Fruit fly (Drosophila melanogaster): ENCODE measurements around the gene spz.

Gene spz

dm6 chr3R:27076618-27077017 is 6.7 kb upstream of the spz start:
- no peak for TF ChIP-seq CG15710 (tag; optimal IDR thresholded peaks at IDR 0.05)
- no peak for TF ChIP-seq Ets98B (GFP tag; IDR thresholded peaks at IDR 0.05)
- no peak for TF ChIP-seq EcR (GFP tag; optimal IDR thresholded peaks at IDR 0.05)

dm6 chr3R:27075694-27076093 is 5.8 kb upstream of the spz start, which contains the start of gene CG14257:
TSS of gene CG14257 (plus strand) at chr3R:27075870.
- TF ChIP-seq CG4496 (GFP tag; IDR thresholded peaks at IDR 0.05) = 0 out of 3 replicates have a peak, but pooled peaks have one; percentile 34
- no peak for TF ChIP-seq D1 (tag; optimal IDR thresholded peaks at IDR 0.05)
- no peak for TF ChIP-seq CG32121 (GFP tag; IDR thresholded peaks at IDR 0.05)
- no peak for TF ChIP-seq CG8159 (tag; optimal IDR thresholded peaks at IDR 0.05)
- no peak for TF ChIP-seq gl (tag; optimal IDR thresholded peaks at IDR 0.05)
- 0 out of 2 replicates have a peak, but pooled peaks have one; percentile 34 for TF ChIP-seq CG12605 (GFP tag; IDR thresholded peaks at IDR 0.05)

DNA sequence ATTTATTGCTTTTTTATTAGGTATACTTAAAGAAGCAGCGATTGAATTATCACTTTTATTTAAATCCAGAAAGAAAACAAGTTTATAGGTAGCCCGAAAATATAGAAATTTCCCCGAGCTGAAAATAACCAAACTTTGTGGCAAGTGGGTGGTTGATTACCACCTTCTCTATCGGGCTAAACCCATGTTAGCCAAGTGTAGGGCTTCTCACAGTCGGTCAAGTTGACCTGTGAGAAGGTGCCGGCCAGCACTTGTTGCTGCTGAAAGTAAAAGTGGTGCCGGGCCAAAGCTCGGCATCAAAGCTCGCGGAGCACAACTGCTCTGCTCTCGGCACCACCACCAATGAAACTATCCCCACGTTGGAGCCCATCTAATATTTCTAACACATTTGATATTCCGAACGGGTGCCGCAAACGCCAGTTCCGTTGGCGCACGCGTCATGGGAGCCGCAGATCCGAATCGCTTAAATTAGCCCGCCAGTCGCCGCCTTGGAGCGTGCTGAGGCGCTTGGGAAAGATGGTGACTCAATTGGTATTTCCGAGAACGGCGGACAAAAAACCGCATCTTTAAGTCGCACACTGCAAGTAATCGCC is 1.1 kb upstream of the spz start:
- TF ChIP-seq CG32121 (GFP tag; IDR thresholded peaks at IDR 0.05) (peak; percentile 55; the same call in 1 of the 2 replicates), Ets98B (GFP tag; IDR thresholded peaks at IDR 0.05) (peak; percentile 17; the same call in 1 of the 2 replicates), CG4496 (GFP tag; IDR thresholded peaks at IDR 0.05) (peak; percentile 47; the same call in 1 of the 3 replicates), rn (GFP tag; IDR thresholded peaks at IDR 0.05) (no peak), CG8159 (tag; optimal IDR thresholded peaks at IDR 0.05) (no peak), CG13204 (GFP tag; optimal IDR thresholded peaks at IDR 0.05) (no peak)

DNA sequence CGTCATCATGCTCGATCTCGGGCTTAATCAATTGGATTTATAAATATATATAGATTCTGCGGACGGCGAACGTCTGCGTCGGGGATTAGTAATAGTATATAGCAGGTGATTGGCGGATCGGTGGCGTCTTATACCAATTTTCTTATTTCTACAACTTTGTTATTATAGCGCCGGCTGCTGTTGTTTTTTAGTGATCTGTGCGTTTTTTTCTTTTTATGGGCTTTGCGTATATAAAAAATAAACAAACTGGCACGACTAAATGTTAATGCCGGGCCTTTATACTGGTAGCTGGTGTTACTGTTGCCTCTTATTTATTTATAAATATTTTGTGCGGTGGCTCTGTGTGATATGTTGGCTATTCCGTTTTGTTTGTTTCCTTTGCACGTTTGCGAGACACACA is 669 bp downstream of the spz start:
- TF ChIP-seq CG9948 (tag; optimal IDR thresholded peaks at IDR 0.05) (no peak), Pif1A (GFP tag; optimal IDR thresholded peaks at IDR 0.05) (peak; percentile 44), CG13204 (GFP tag; optimal IDR thresholded peaks at IDR 0.05) (no peak), CG15710 (tag; optimal IDR thresholded peaks at IDR 0.05) (no peak), CG8301 (tag; optimal IDR thresholded peaks at IDR 0.05) (no peak), CG4496 (GFP tag; IDR thresholded peaks at IDR 0.05) (0 out of 3 replicates have a peak, but pooled peaks have one; percentile 33), CG14655 (GFP tag; optimal IDR thresholded peaks at IDR 0.05) (no peak), CG17806 (tag; optimal IDR thresholded peaks at IDR 0.05) (no peak), Pif1B (GFP tag; optimal IDR thresholded peaks at IDR 0.05) (no peak), Ets98B (GFP tag; IDR thresholded peaks at IDR 0.05) (peak; percentile 26; the same call in 1 of the 2 replicates), CG34367 (tag; optimal IDR thresholded peaks at IDR 0.05) (peak; percentile 57), rn (GFP tag; IDR thresholded peaks at IDR 0.05) (no peak), EcR (GFP tag; optimal IDR thresholded peaks at IDR 0.05) (no peak), fd96Ca (GFP tag; IDR thresholded peaks at IDR 0.05) (peak; percentile 33; the same call in 1 of the 3 replicates), CG32121 (GFP tag; IDR thresholded peaks at IDR 0.05) (no peak), Snoo (tag; optimal IDR thresholded peaks at IDR 0.05) (no peak), gl (tag; optimal IDR thresholded peaks at IDR 0.05) (peak; percentile 66), D1 (tag; optimal IDR thresholded peaks at IDR 0.05) (no peak), CG8159 (tag; optimal IDR thresholded peaks at IDR 0.05) (peak; percentile 34), CG12605 (GFP tag; IDR thresholded peaks at IDR 0.05) (peak; percentile 36; the same call in 1 of the 2 replicates), CG10348 (GFP tag; IDR thresholded peaks at IDR 0.05) (no peak)

- TF ChIP-seq CG8301 (tag; optimal IDR thresholded peaks at IDR 0.05) (no peak), CG8159 (tag; optimal IDR thresholded peaks at IDR 0.05) (no peak), CG9948 (tag; optimal IDR thresholded peaks at IDR 0.05) (no peak), CG10348 (GFP tag; IDR thresholded peaks at IDR 0.05) (no peak), D1 (tag; optimal IDR thresholded peaks at IDR 0.05) (no peak), rn (GFP tag; IDR thresholded peaks at IDR 0.05) (no peak), EcR (GFP tag; optimal IDR thresholded peaks at IDR 0.05) (no peak), Pif1B (GFP tag; optimal IDR thresholded peaks at IDR 0.05) (no peak)
Measured at dm6 chr3R:27067362-27067761, 2.5 kb downstream of the spz start.

DNA sequence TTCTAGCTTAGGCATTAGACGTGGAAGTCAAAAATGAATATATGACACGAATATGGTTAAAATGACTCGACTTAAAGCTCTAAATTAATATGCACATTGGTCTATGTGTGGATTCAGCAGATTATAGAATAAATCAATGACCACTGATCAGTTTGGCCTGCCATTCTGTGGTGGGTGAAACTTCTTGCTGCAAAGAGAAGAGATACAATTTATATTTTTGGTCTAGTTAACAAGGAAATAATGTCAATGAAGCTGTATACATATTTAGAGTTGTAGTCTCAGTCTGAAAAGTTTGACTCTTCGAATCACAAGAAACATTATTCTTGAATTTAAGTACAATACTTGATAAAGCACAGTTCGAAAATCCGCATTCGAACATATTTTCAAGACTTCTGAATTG is 4.7 kb downstream of the spz start, which contains the start of gene CG43935:
TSS of gene CG43935 (plus strand) at position 301 of the 400 bp plus-strand sequence.
- no peak for TF ChIP-seq rn (GFP tag; IDR thresholded peaks at IDR 0.05)
- no peak for TF ChIP-seq CG9948 (tag; optimal IDR thresholded peaks at IDR 0.05)
- no peak for TF ChIP-seq CG8301 (tag; optimal IDR thresholded peaks at IDR 0.05)
- no peak for TF ChIP-seq Ets98B (GFP tag; IDR thresholded peaks at IDR 0.05)
- TF ChIP-seq Pif1B (GFP tag; optimal IDR thresholded peaks at IDR 0.05) = no peak
- no peak for TF ChIP-seq EcR (GFP tag; optimal IDR thresholded peaks at IDR 0.05)
- no peak for TF ChIP-seq CG10348 (GFP tag; IDR thresholded peaks at IDR 0.05)
- TF ChIP-seq CG14655 (GFP tag; optimal IDR thresholded peaks at IDR 0.05) = no peak
- no peak for TF ChIP-seq CG34367 (tag; optimal IDR thresholded peaks at IDR 0.05)
- TF ChIP-seq fd96Ca (GFP tag; IDR thresholded peaks at IDR 0.05) = no peak
- TF ChIP-seq CG12605 (GFP tag; IDR thresholded peaks at IDR 0.05) = no peak
- TF ChIP-seq CG17806 (tag; optimal IDR thresholded peaks at IDR 0.05) = no peak
- no peak for TF ChIP-seq CG15710 (tag; optimal IDR thresholded peaks at IDR 0.05)
- TF ChIP-seq gl (tag; optimal IDR thresholded peaks at IDR 0.05) = no peak
- TF ChIP-seq CG13204 (GFP tag; optimal IDR thresholded peaks at IDR 0.05) = no peak
- no peak for TF ChIP-seq CG8159 (tag; optimal IDR thresholded peaks at IDR 0.05)
- no peak for TF ChIP-seq Snoo (tag; optimal IDR thresholded peaks at IDR 0.05)
- TF ChIP-seq CG32121 (GFP tag; IDR thresholded peaks at IDR 0.05) = no peak
- TF ChIP-seq Pif1A (GFP tag; optimal IDR thresholded peaks at IDR 0.05) = no peak

Measured in whole organism, pupa.